In the genomic region with DNA sequence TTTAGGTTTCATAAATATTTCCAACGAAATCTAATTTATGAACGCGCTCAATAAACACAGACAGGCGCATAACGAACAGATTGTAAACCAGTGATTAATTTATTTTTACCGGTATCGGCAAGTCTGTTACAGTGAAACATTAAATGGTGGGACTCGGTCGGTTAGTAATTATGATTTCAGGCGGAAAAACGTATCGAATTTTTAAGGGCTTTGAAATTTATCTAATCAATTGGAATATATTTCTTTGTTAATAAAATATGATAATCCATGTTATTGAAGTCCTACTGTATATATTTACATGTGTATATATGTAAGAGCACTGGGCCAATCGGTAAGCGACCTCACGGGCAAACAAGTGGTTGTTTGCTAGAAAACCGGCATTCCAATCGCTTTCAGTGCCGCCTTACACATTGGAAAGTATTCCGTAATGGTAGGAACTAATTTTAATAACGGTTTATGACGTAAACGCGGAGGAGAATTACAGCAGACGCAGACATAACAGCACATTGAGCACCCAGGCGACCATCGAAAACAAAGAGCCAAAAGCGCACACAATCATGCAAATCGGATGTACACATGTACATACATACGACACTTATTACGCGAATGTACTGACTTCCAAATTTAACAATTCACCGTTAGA, we compare ENCODE assay signal across 5 fruit fly cellular contexts.
TF ChIP-seq lines count a peak whose summit lies in the region.

No protein-coding gene starts in this region.

TF ChIP-seq in whole organism, adult, 20 proteins besides CTCF, POLR2A, EP300 and RAD21 (continued from another document):
- TF ChIP-seq Crg-1 (GFP tag; optimal IDR thresholded peaks at IDR 0.05; lab: Kevin White, UChicago) (peak; percentile 90), CG33017 (tag; optimal IDR thresholded peaks at IDR 0.05; lab: Kevin White, UChicago) (peak; percentile 95), cnc (optimal IDR thresholded peaks at IDR 0.05; lab: Kevin White, UChicago) (no peak), Hr96 (GFP tag; optimal IDR thresholded peaks at IDR 0.05; lab: Kevin White, UChicago) (peak; percentile 89)

TF ChIP-seq in whole organism, embryonic, 481 proteins besides CTCF, POLR2A, EP300 and RAD21 (continued from another document and continues in another):
- TF ChIP-seq zen (tag; optimal IDR thresholded peaks at IDR 0.05; lab: Kevin White, UChicago) (peak; percentile 88), zf30C (GFP tag; optimal IDR thresholded peaks at IDR 0.05; lab: Kevin White, UChicago) (peak; percentile 3), knrl (GFP tag; IDR thresholded peaks at IDR 0.05; lab: Robert Waterston, UW; ENCODE audit: partially characterized antibody) (no peak), slp2 (GFP tag; optimal IDR thresholded peaks at IDR 0.05; lab: Kevin White, UChicago) (peak; percentile 64), Bgb (GFP tag; IDR thresholded peaks at IDR 0.05; lab: Robert Waterston, UW; ENCODE audit: partially characterized antibody) (no peak), disco-r (GFP tag; optimal IDR thresholded peaks at IDR 0.05; lab: Kevin White, UChicago) (peak; percentile 67), chm (GFP tag; IDR thresholded peaks at IDR 0.05; lab: Robert Waterston, UW) (peak; percentile 93; the same call in 1 of the 2 replicates), CG7963 (GFP tag; IDR thresholded peaks at IDR 0.05; lab: Robert Waterston, UW; ENCODE audit: partially characterized antibody) (no peak), CG31365 (tag; optimal IDR thresholded peaks at IDR 0.05; lab: Kevin White, UChicago) (peak; percentile 46), grau (tag; optimal IDR thresholded peaks at IDR 0.05; lab: Kevin White, UChicago) (peak; percentile 99), CG4854 (GFP tag; optimal IDR thresholded peaks at IDR 0.05; lab: Kevin White, UChicago) (no peak), CG2875 (GFP tag; optimal IDR thresholded peaks at IDR 0.05; lab: Kevin White, UChicago) (peak; percentile 74), CG7745 (tag; optimal IDR thresholded peaks at IDR 0.05; lab: Kevin White, UChicago) (no peak), nerfin-2 (GFP tag; IDR thresholded peaks at IDR 0.05; lab: Robert Waterston, UW; ENCODE audit: partially characterized antibody) (no peak), Hey (tag; optimal IDR thresholded peaks at IDR 0.05; lab: Kevin White, UChicago) (peak; percentile 84), CG12236 (GFP tag; optimal IDR thresholded peaks at IDR 0.05; lab: Kevin White, UChicago) (peak; percentile 62), CG17568 (GFP tag; optimal IDR thresholded peaks at IDR 0.05; lab: Kevin White, UChicago) (no peak), zfh2 (GFP tag; optimal IDR thresholded peaks at IDR 0.05; lab: Kevin White, UChicago) (peak; percentile 86), CG3163 (GFP tag; optimal IDR thresholded peaks at IDR 0.05; lab: Kevin White, UChicago) (peak; percentile 67), tin (GFP tag; optimal IDR thresholded peaks at IDR 0.05; lab: Kevin White, UChicago) (peak; percentile 94), CG13894 (tag; optimal IDR thresholded peaks at IDR 0.05; lab: Kevin White, UChicago) (peak; percentile 90), B-H1 (GFP tag; IDR thresholded peaks at IDR 0.05; lab: Robert Waterston, UW) (peak; percentile 94), CG10209 (GFP tag; optimal IDR thresholded peaks at IDR 0.05; lab: Kevin White, UChicago) (peak; percentile 92), run (tag; optimal IDR thresholded peaks at IDR 0.05; lab: Kevin White, UChicago) (peak; percentile 80), CG8281 (tag; optimal IDR thresholded peaks at IDR 0.05; lab: Kevin White, UChicago) (peak; percentile 63), hbn (GFP tag; IDR thresholded peaks at IDR 0.05; lab: Robert Waterston, UW; ENCODE audit: partially characterized antibody) (no peak), Gsc (GFP tag; IDR thresholded peaks at IDR 0.05; lab: Robert Waterston, UW) (peak; percentile 72; the same call in 1 of the 2 replicates), CG30403 (GFP tag; optimal IDR thresholded peaks at IDR 0.05; lab: Kevin White, UChicago) (peak; percentile 90)

TF ChIP-seq in whole organism, prepupa, 60 proteins besides CTCF, POLR2A, EP300 and RAD21 (continued from another document and continues in another):
- TF ChIP-seq Smox (GFP tag; optimal IDR thresholded peaks at IDR 0.05; lab: Kevin White, UChicago): peak; percentile 96
- peak; percentile 92 for TF ChIP-seq lz (GFP tag; optimal IDR thresholded peaks at IDR 0.05; lab: Kevin White, UChicago)
- TF ChIP-seq achi (GFP tag; optimal IDR thresholded peaks at IDR 0.05; lab: Kevin White, UChicago): peak; percentile 79
- peak; percentile 99 for TF ChIP-seq Eip78C (GFP tag; lab: Kevin White, UChicago)
- TF ChIP-seq svp (GFP tag; lab: Kevin White, UChicago): peak; percentile 99
- peak; percentile 82 for TF ChIP-seq CG10631 (GFP tag; optimal IDR thresholded peaks at IDR 0.05; lab: Kevin White, UChicago)
- TF ChIP-seq vri (GFP tag; optimal IDR thresholded peaks at IDR 0.05; lab: Kevin White, UChicago): peak; percentile 91
- peak; percentile 95 for TF ChIP-seq pdm3 (GFP tag; optimal IDR thresholded peaks at IDR 0.05; lab: Kevin White, UChicago)
- no peak for TF ChIP-seq dsx (GFP tag; optimal IDR thresholded peaks at IDR 0.05; lab: Kevin White, UChicago; ENCODE audit: poor library complexity, severe bottlenecking)
- TF ChIP-seq CG16779 (tag; optimal IDR thresholded peaks at IDR 0.05; lab: Kevin White, UChicago): peak; percentile 71
- TF ChIP-seq OdsH (GFP tag; optimal IDR thresholded peaks at IDR 0.05; lab: Kevin White, UChicago): peak; percentile 96
- TF ChIP-seq topi (GFP tag; optimal IDR thresholded peaks at IDR 0.05; lab: Kevin White, UChicago): peak; percentile 97
- peak; percentile 96 for TF ChIP-seq CG31627 (GFP tag; optimal IDR thresholded peaks at IDR 0.05; lab: Kevin White, UChicago)
- TF ChIP-seq CG3032 (tag; optimal IDR thresholded peaks at IDR 0.05; lab: Kevin White, UChicago): no peak
- TF ChIP-seq fd59A (GFP tag; optimal IDR thresholded peaks at IDR 0.05; lab: Kevin White, UChicago): peak; percentile 80
- TF ChIP-seq Blimp-1 (GFP tag; optimal IDR thresholded peaks at IDR 0.05; lab: Kevin White, UChicago): peak; percentile 84
- peak; percentile 62 for TF ChIP-seq spab (GFP tag; optimal IDR thresholded peaks at IDR 0.05; lab: Kevin White, UChicago)
- peak; percentile 93 for TF ChIP-seq CG32006 (GFP tag; optimal IDR thresholded peaks at IDR 0.05; lab: Kevin White, UChicago)
- peak; percentile 86 for TF ChIP-seq Gug (GFP tag; IDR thresholded peaks at IDR 0.05; lab: Robert Waterston, UW)
- TF ChIP-seq CG6854 (GFP tag; optimal IDR thresholded peaks at IDR 0.05; lab: Kevin White, UChicago): peak; percentile 47
- peak; percentile 96 for TF ChIP-seq CG6163 (GFP tag; IDR thresholded peaks at IDR 0.05; lab: Robert Waterston, UW)
- TF ChIP-seq CG6808 (GFP tag; optimal IDR thresholded peaks at IDR 0.05; lab: Kevin White, UChicago): peak; percentile 64
- peak; percentile 80 for TF ChIP-seq CG4318 (GFP tag; optimal IDR thresholded peaks at IDR 0.05; lab: Kevin White, UChicago)
- peak; percentile 88 for TF ChIP-seq Eip75B (GFP tag; optimal IDR thresholded peaks at IDR 0.05; lab: Kevin White, UChicago)
- peak; percentile 93 for TF ChIP-seq Sox14 (GFP tag; optimal IDR thresholded peaks at IDR 0.05; lab: Kevin White, UChicago)
- peak; percentile 97 for TF ChIP-seq Met (GFP tag; optimal IDR thresholded peaks at IDR 0.05; lab: Kevin White, UChicago)
- TF ChIP-seq CG10669 (GFP tag; optimal IDR thresholded peaks at IDR 0.05; lab: Kevin White, UChicago): no peak
- peak; percentile 97 for TF ChIP-seq Sox102F (GFP tag; optimal IDR thresholded peaks at IDR 0.05; lab: Kevin White, UChicago)
- peak; percentile 85 for TF ChIP-seq CG6792 (GFP tag; optimal IDR thresholded peaks at IDR 0.05; lab: Kevin White, UChicago)
- peak; percentile 43 for TF ChIP-seq dac (GFP tag; optimal IDR thresholded peaks at IDR 0.05; lab: Kevin White, UChicago)
- TF ChIP-seq CG1621 (tag; optimal IDR thresholded peaks at IDR 0.05; lab: Kevin White, UChicago): no peak

TF ChIP-seq in whole organism, pupa, 21 proteins besides CTCF, POLR2A, EP300 and RAD21 (continued from another document):
- TF ChIP-seq CG10348 (GFP tag; IDR thresholded peaks at IDR 0.05; lab: Robert Waterston, UW) (peak; percentile 70; the same call in 1 of the 2 replicates), CG4496 (GFP tag; IDR thresholded peaks at IDR 0.05; lab: Robert Waterston, UW) (peak; percentile 96)

TF ChIP-seq in whole organism, wandering third instar larva, 38 proteins besides CTCF, POLR2A, EP300 and RAD21 (continued from another document):
- TF ChIP-seq Dfd (GFP tag; optimal IDR thresholded peaks at IDR 0.05; lab: Kevin White, UChicago) (no peak), dl (GFP tag; optimal IDR thresholded peaks at IDR 0.05; lab: Kevin White, UChicago; ENCODE audit: insufficient read depth in 1 of 2, partially characterized antibody in 2 of 2) (no peak), woc (GFP tag; optimal IDR thresholded peaks at IDR 0.05; lab: Kevin White, UChicago) (peak; percentile 84), brk (GFP tag; optimal IDR thresholded peaks at IDR 0.05; lab: Kevin White, UChicago) (no peak), CrebA (GFP tag; optimal IDR thresholded peaks at IDR 0.05; lab: Kevin White, UChicago; ENCODE audit: borderline replicate concordance) (no peak), Rel (GFP tag; optimal IDR thresholded peaks at IDR 0.05; lab: Kevin White, UChicago) (peak; percentile 34), Rel (tag; optimal IDR thresholded peaks at IDR 0.05; lab: Kevin White, UChicago) (peak; percentile 78), sage (GFP tag; optimal IDR thresholded peaks at IDR 0.05; lab: Kevin White, UChicago) (peak; percentile 92), pan (optimal IDR thresholded peaks at IDR 0.05; lab: Kevin White, UChicago) (no peak), ey (GFP tag; optimal IDR thresholded peaks at IDR 0.05; lab: Kevin White, UChicago) (peak; percentile 96), N (GFP tag; optimal IDR thresholded peaks at IDR 0.05; lab: Kevin White, UChicago) (no peak), Mio (GFP tag; optimal IDR thresholded peaks at IDR 0.05; lab: Kevin White, UChicago) (peak; percentile 89), CG32264 (GFP tag; optimal IDR thresholded peaks at IDR 0.05; lab: Kevin White, UChicago) (peak; percentile 69), lola (GFP tag; optimal IDR thresholded peaks at IDR 0.05; lab: Kevin White, UChicago) (no peak), Hr78 (GFP tag; optimal IDR thresholded peaks at IDR 0.05; lab: Kevin White, UChicago) (no peak), h (GFP tag; optimal IDR thresholded peaks at IDR 0.05; lab: Kevin White, UChicago) (peak; percentile 98), rgr (GFP tag; optimal IDR thresholded peaks at IDR 0.05; lab: Kevin White, UChicago) (peak; percentile 97), jim (GFP tag; optimal IDR thresholded peaks at IDR 0.05; lab: Kevin White, UChicago) (no peak)
